Worm (Caenorhabditis elegans): ENCODE measurements around the gene F53F4.16.
A peak's percentile ranks its signal among the peaks of the same experiment; 100 is the strongest.

The F53F4.16 gene

ce11 chrV:13664340-13664916 is 42.8 kb upstream of the F53F4.16 start (continued):
- peak; percentile 46 for TF ChIP-seq lsl-1 (GFP tag; optimal IDR thresholded peaks at IDR 0.05)
- peak; percentile 50 for TF ChIP-seq mcd-1 (GFP tag; IDR thresholded peaks at IDR 0.05)
- TF ChIP-seq him-1 (tag; optimal IDR thresholded peaks at IDR 0.05): no peak
- 0 out of 2 replicates have a peak, but pooled peaks have one; percentile 32 for TF ChIP-seq hmg-20 (GFP tag; IDR thresholded peaks at IDR 0.05)
- TF ChIP-seq lsy-27 (tag; optimal IDR thresholded peaks at IDR 0.05; ENCODE audit: borderline replicate concordance, insufficient read depth): no peak
- peak; percentile 38 for TF ChIP-seq lin-40 (tag; optimal IDR thresholded peaks at IDR 0.05)
- no peak for TF ChIP-seq ztf-26 (tag; optimal IDR thresholded peaks at IDR 0.05)
- TF ChIP-seq B0035.1 (tag; optimal IDR thresholded peaks at IDR 0.05): no peak
- TF ChIP-seq nfya-2 (GFP tag; IDR thresholded peaks at IDR 0.05): no peak
- TF ChIP-seq snpc-4 (GFP tag; optimal IDR thresholded peaks at IDR 0.05): no peak
- peak in 3 of 4 experiments; percentile 8 to 39 (median 9) for TF ChIP-seq snpc-4 (tag; optimal IDR thresholded peaks at IDR 0.05)
- TF ChIP-seq let-607 (tag; optimal IDR thresholded peaks at IDR 0.05): peak in 1 of 2 experiments; percentile 19
- TF ChIP-seq pha-4 (tag; optimal IDR thresholded peaks at IDR 0.05): no peak
- TF ChIP-seq lin-26 (GFP tag; IDR thresholded peaks at IDR 0.05): no peak
- TF ChIP-seq D2030.7 (GFP tag; IDR thresholded peaks at IDR 0.05): peak; percentile 68
- TF ChIP-seq ztf-22 (GFP tag; optimal IDR thresholded peaks at IDR 0.05): peak; percentile 11
- no peak for TF ChIP-seq chd-7 (tag; optimal IDR thresholded peaks at IDR 0.05)
- no peak for TF ChIP-seq attf-6 (GFP tag; IDR thresholded peaks at IDR 0.05)
- no peak for TF ChIP-seq F52B5.7 (tag; optimal IDR thresholded peaks at IDR 0.05)
- peak; percentile 41 for TF ChIP-seq F49E8.2 (tag; optimal IDR thresholded peaks at IDR 0.05; ENCODE audit: insufficient read depth)
- peak; percentile 18 for TF ChIP-seq tbp1 (GFP tag; optimal IDR thresholded peaks at IDR 0.05)
- no peak for TF ChIP-seq ceh-58 (GFP tag; IDR thresholded peaks at IDR 0.05)
- TF ChIP-seq lag-1 (GFP tag; IDR thresholded peaks at IDR 0.05): no peak
- TF ChIP-seq nhr-80 (tag; optimal IDR thresholded peaks at IDR 0.05): peak; percentile 65
- TF ChIP-seq B0261.1 (tag; optimal IDR thresholded peaks at IDR 0.05): no peak
- TF ChIP-seq die-1 (tag; optimal IDR thresholded peaks at IDR 0.05): no peak
- no peak for TF ChIP-seq cebp-2 (GFP tag; IDR thresholded peaks at IDR 0.05)
- 0 out of 2 replicates have a peak, but pooled peaks have one; percentile 20 for TF ChIP-seq B0336.3 (GFP tag; IDR thresholded peaks at IDR 0.05)
- TF ChIP-seq ccch-3 (GFP tag; optimal IDR thresholded peaks at IDR 0.05): no peak
- no peak for TF ChIP-seq F57C9.4 (tag; optimal IDR thresholded peaks at IDR 0.05)
- TF ChIP-seq ets-4 (GFP tag; optimal IDR thresholded peaks at IDR 0.05): no peak
- TF ChIP-seq ztf-3 (GFP tag; optimal IDR thresholded peaks at IDR 0.05): no peak
- TF ChIP-seq hlh-12 (tag; optimal IDR thresholded peaks at IDR 0.05): no peak
- TF ChIP-seq atf-7 (tag; optimal IDR thresholded peaks at IDR 0.05): peak; percentile 38
- TF ChIP-seq rpc-1 (optimal IDR thresholded peaks at IDR 0.05): no peak
- TF ChIP-seq rpc-1 (tag; optimal IDR thresholded peaks at IDR 0.05): no peak
- 0 out of 2 replicates have a peak, but pooled peaks have one; percentile 9 for TF ChIP-seq B0019.2 (GFP tag; conservative IDR thresholded peaks at IDR 0.05)
- TF ChIP-seq gei-17 (GFP tag; optimal IDR thresholded peaks at IDR 0.05): no peak
- peak; percentile 20 for TF ChIP-seq xnd-1 (tag; optimal IDR thresholded peaks at IDR 0.05)
- TF ChIP-seq zfh-2 (GFP tag; conservative IDR thresholded peaks at IDR 0.05): no peak
- no peak for TF ChIP-seq lir-1 (GFP tag; conservative IDR thresholded peaks at IDR 0.05)
- no peak for TF ChIP-seq attf-3 (GFP tag; conservative IDR thresholded peaks at IDR 0.05)
- no peak for TF ChIP-seq ztf-6 (GFP tag; IDR thresholded peaks at IDR 0.05)
- TF ChIP-seq ZK185.1 (tag; optimal IDR thresholded peaks at IDR 0.05; ENCODE audit: poor library complexity, severe bottlenecking): peak; percentile 2
- TF ChIP-seq egl-18 (GFP tag; IDR thresholded peaks at IDR 0.05): no peak
- TF ChIP-seq sdz-38 (tag; optimal IDR thresholded peaks at IDR 0.05): no peak
- no peak for TF ChIP-seq bed-1 (GFP tag; IDR thresholded peaks at IDR 0.05)
- TF ChIP-seq nhr-27 (tag; optimal IDR thresholded peaks at IDR 0.05): no peak
- 0 out of 2 replicates have a peak, but pooled peaks have one; percentile 22 for TF ChIP-seq ceh-40 (GFP tag; IDR thresholded peaks at IDR 0.05)

Measured in whole organism, young adult.